Worm (Caenorhabditis elegans): ENCODE measurements around the gene ccm-2.

DNA sequence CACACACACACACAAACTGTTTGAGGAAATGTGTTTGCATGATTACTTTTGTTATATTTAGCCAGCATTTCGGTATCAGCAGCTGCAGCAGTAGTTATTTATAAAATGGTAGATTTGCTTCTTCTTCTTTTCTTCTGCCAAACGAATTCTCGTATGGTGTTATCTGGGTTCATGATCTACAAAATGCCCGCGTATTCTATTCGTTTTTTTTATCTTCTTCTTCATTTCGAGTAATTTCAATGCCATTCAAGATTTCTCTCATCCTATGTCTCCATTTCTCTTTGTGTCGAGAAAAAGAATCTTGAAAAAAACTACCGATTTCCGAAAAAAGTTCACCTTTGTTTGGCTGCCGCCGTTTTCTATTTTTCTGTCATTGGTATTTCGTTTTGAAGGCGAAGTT, 34.6 kb downstream of the ccm-2 start:
- TF ChIP-seq lin-39 (tag; optimal IDR thresholded peaks at IDR 0.05) = no peak
- TF ChIP-seq nhr-12 (tag; optimal IDR thresholded peaks at IDR 0.05) = no peak
- TF ChIP-seq ztf-11 (tag; optimal IDR thresholded peaks at IDR 0.05) = no peak
